Worm (Caenorhabditis elegans): Measurements from ENCODE around the gene grp-1.

Gene grp-1

DNA sequence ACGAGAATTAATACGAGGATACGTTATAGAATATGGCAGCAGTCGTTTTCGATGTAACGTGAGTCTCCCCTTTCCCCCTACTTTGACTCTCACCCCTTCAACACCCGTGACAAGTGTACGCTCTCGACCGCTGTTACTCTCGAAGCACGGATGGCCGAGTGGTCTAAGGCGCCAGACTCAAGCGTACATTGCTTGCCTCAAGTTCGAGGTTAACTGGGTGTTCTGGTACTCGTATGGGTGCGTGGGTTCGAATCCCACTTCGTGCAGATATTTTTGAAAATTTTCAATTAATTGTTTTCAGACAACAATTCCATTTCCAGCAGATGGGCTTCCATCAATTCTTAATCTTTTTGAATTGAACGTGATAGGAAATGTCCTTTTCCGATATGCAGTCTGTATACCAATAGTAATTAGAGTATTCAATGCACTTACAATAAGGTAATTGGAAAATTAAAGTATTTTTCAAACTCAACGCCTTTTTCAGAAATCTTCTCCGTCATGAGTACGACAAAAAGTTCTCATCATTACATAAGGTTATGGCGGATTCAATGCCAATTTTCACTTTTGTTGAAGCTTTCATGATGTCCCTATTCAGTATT, 24.1 kb downstream of the grp-1 start:
- TF ChIP-seq ceh-82 (tag; optimal IDR thresholded peaks at IDR 0.05) = no peak
- 0 out of 2 replicates have a peak, but pooled peaks have one; percentile 56 for TF ChIP-seq mxl-2 (GFP tag; conservative IDR thresholded peaks at IDR 0.05)
- TF ChIP-seq nhr-102 (tag; optimal IDR thresholded peaks at IDR 0.05) = peak; percentile 51
- TF ChIP-seq nhr-10 (tag; optimal IDR thresholded peaks at IDR 0.05) = no peak
- peak; percentile 50 for TF ChIP-seq hlh-11 (tag; optimal IDR thresholded peaks at IDR 0.05)
- peak; percentile 82 for TF ChIP-seq duxl-1 (tag; optimal IDR thresholded peaks at IDR 0.05; ENCODE audit: poor library complexity)
- peak; percentile 69; the same call in 1 of the 2 replicates for TF ChIP-seq snpc-1.2 (GFP tag; IDR thresholded peaks at IDR 0.05)
- peak; percentile 69 for TF ChIP-seq lin-13 (GFP tag; optimal IDR thresholded peaks at IDR 0.05)
- TF ChIP-seq hif-1 (tag; optimal IDR thresholded peaks at IDR 0.05) = peak in 1 of 2 experiments; percentile 31
- TF ChIP-seq zip-2 (tag; optimal IDR thresholded peaks at IDR 0.05) = no peak
- TF ChIP-seq fkh-10 (GFP tag; optimal IDR thresholded peaks at IDR 0.05) = peak; percentile 9
- no peak for TF ChIP-seq skn-1 (tag; optimal IDR thresholded peaks at IDR 0.05)
- no peak for TF ChIP-seq tag-97 (GFP tag; IDR thresholded peaks at IDR 0.05)
- TF ChIP-seq ctbp-1 (GFP tag; IDR thresholded peaks at IDR 0.05) = peak; percentile 85
- TF ChIP-seq dmd-8 (GFP tag; IDR thresholded peaks at IDR 0.05) = peak; percentile 89
- peak; percentile 85 for TF ChIP-seq ceh-20 (GFP tag; IDR thresholded peaks at IDR 0.05)
- TF ChIP-seq nhr-77 (tag; optimal IDR thresholded peaks at IDR 0.05) = peak; percentile 62
- no peak for TF ChIP-seq jun-1 (tag; optimal IDR thresholded peaks at IDR 0.05)
- peak; percentile 66 for TF ChIP-seq tra-1 (GFP tag; IDR thresholded peaks at IDR 0.05)
- TF ChIP-seq Y5F2A.4 (GFP tag; optimal IDR thresholded peaks at IDR 0.05) = no peak
- peak; percentile 46; the same call in 1 of the 2 replicates for TF ChIP-seq set-16 (GFP tag; IDR thresholded peaks at IDR 0.05)
- TF ChIP-seq egl-43 (GFP tag; IDR thresholded peaks at IDR 0.05) = peak; percentile 96
- no peak for TF ChIP-seq attf-4 (tag; optimal IDR thresholded peaks at IDR 0.05)
- 0 out of 2 replicates have a peak, but pooled peaks have one; percentile 45 for TF ChIP-seq zip-11 (GFP tag; IDR thresholded peaks at IDR 0.05)
- TF ChIP-seq dmd-9 (GFP tag; IDR thresholded peaks at IDR 0.05) = peak; percentile 82
- no peak for TF ChIP-seq nhr-25 (tag; optimal IDR thresholded peaks at IDR 0.05; ENCODE audit: borderline replicate concordance, insufficient read depth)
- no peak for TF ChIP-seq ces-1 (GFP tag; optimal IDR thresholded peaks at IDR 0.05)
- TF ChIP-seq T26A8.4 (GFP tag; IDR thresholded peaks at IDR 0.05) = peak; percentile 76
- TF ChIP-seq nhr-41 (GFP tag; IDR thresholded peaks at IDR 0.05) = peak; percentile 54; the same call in 1 of the 2 replicates
- peak; percentile 71 for TF ChIP-seq ZK337.2 (GFP tag; IDR thresholded peaks at IDR 0.05)
- no peak for TF ChIP-seq cey-2 (tag; optimal IDR thresholded peaks at IDR 0.05; ENCODE audit: borderline replicate concordance, insufficient read depth)
- peak; percentile 42; the same call in 1 of the 2 replicates for TF ChIP-seq daf-19 (GFP tag; conservative IDR thresholded peaks at IDR 0.05)
- TF ChIP-seq ceh-44 (GFP tag; IDR thresholded peaks at IDR 0.05) = peak; percentile 83
- no peak for TF ChIP-seq R02D3.7 (tag; optimal IDR thresholded peaks at IDR 0.05)
- TF ChIP-seq hlh-30 (tag; optimal IDR thresholded peaks at IDR 0.05; ENCODE audit: insufficient read depth) = peak; percentile 61
- peak; percentile 70; the same call in 1 of the 2 replicates for TF ChIP-seq F26F4.8 (GFP tag; conservative IDR thresholded peaks at IDR 0.05)
- no peak for TF ChIP-seq pqm-1 (tag; optimal IDR thresholded peaks at IDR 0.05)
- TF ChIP-seq lsy-2 (tag; optimal IDR thresholded peaks at IDR 0.05) = peak; percentile 1 to 79
- no peak for TF ChIP-seq unc-62 (GFP tag; optimal IDR thresholded peaks at IDR 0.05 in 1 of 2)
- no peak for TF ChIP-seq unc-62 (tag; optimal IDR thresholded peaks at IDR 0.05)
- peak; percentile 80; the same call in 1 of the 2 replicates for TF ChIP-seq F44E2.7 (GFP tag; IDR thresholded peaks at IDR 0.05)
- TF ChIP-seq F49E8.2 (tag; optimal IDR thresholded peaks at IDR 0.05; ENCODE audit: borderline replicate concordance) = peak; percentile 2
- TF ChIP-seq lin-38 (GFP tag; IDR thresholded peaks at IDR 0.05) = peak; percentile 79
- no peak for TF ChIP-seq php-3 (GFP tag; IDR thresholded peaks at IDR 0.05)
- peak; percentile 53 for TF ChIP-seq ztf-7 (tag; optimal IDR thresholded peaks at IDR 0.05)
- peak; percentile 78; the same call in 1 of the 2 replicates for TF ChIP-seq Y105C5A.15 (GFP tag; IDR thresholded peaks at IDR 0.05)
- no peak for TF ChIP-seq F10B5.3 (tag; optimal IDR thresholded peaks at IDR 0.05)
- peak; percentile 49 for TF ChIP-seq lir-3 (tag; optimal IDR thresholded peaks at IDR 0.05)
- TF ChIP-seq zfp-2 (tag; optimal IDR thresholded peaks at IDR 0.05) = peak; percentile 53
- peak; percentile 95 for TF ChIP-seq aha-1 (tag)

All from whole organism, L4 larva.